Worm (Caenorhabditis elegans) whole organism, mixed stage, embryonic: ENCODE data around the gene vha-8.

ENCODE experiments used
- M03D4.4 ChIP-seq: sonication (generic microtip); optimal IDR thresholded peaks from 2 replicates; lab custom pipeline; 2017; ENCODE audit warnings: mild to moderate bottlenecking, missing genetic modification characterization, missing compliant biosample characterization
- bed-3 ChIP-seq: fragments of 200-800 bp; sonication (Bioruptor generic); optimal IDR thresholded peaks from 3 replicates; lab custom pipeline; 2018; ENCODE audit warnings: mild to moderate bottlenecking, missing genetic modification characterization, moderate library complexity, missing compliant biosample characterization
- blmp-1 ChIP-seq: fragments of 150-350 bp; optimal IDR thresholded peaks from 2 replicates; lab custom pipeline; 2014; ENCODE audit warnings: missing biosample characterization, missing genetic modification characterization
- ceh-43 ChIP-seq: fragments of 200-800 bp; sonication (Bioruptor generic); optimal IDR thresholded peaks from 2 replicates; lab custom pipeline; 2018; ENCODE audit warnings: mild to moderate bottlenecking, missing genetic modification characterization, moderate library complexity, missing compliant biosample characterization
- ceh-83 ChIP-seq: fragments of 200-800 bp; sonication (Bioruptor generic); optimal IDR thresholded peaks from 2 replicates; lab custom pipeline; 2018; ENCODE audit warnings: mild to moderate bottlenecking, missing genetic modification characterization, missing compliant biosample characterization
- ces-1 ChIP-seq: fragments of 150-350 bp; optimal IDR thresholded peaks from 2 replicates; lab custom pipeline; 2014; ENCODE audit warnings: missing biosample characterization, missing genetic modification reagents, missing genetic modification characterization
- cnd-1 ChIP-seq: fragments of 200-800 bp; sonication (Bioruptor generic); optimal IDR thresholded peaks from 2 replicates; lab custom pipeline; 2018; ENCODE audit warnings: mild to moderate bottlenecking, missing genetic modification characterization, missing compliant biosample characterization
- elt-3 ChIP-seq: fragments of 150-350 bp; optimal IDR thresholded peaks from 2 replicates; lab custom pipeline; 2014; ENCODE audit warnings: missing biosample characterization, missing genetic modification characterization
- flh-1 ChIP-seq: fragments of 200-800 bp; sonication (Bioruptor generic); optimal IDR thresholded peaks from 2 replicates; lab custom pipeline; 2018; ENCODE audit warnings: mild to moderate bottlenecking, missing genetic modification characterization, moderate library complexity, missing compliant biosample characterization
- ham-2 ChIP-seq: fragments of 200-800 bp; sonication (Bioruptor generic); optimal IDR thresholded peaks from 2 replicates; lab custom pipeline; 2018; ENCODE audit warnings: mild to moderate bottlenecking, missing genetic modification characterization, missing compliant biosample characterization
- hlh-1 ChIP-seq: fragments of 150-350 bp; optimal IDR thresholded peaks from 2 replicates; lab custom pipeline; 2014; ENCODE audit warnings: missing biosample characterization, missing genetic modification reagents, missing genetic modification characterization
- lin-13 ChIP-seq: fragments of 150-350 bp; optimal IDR thresholded peaks from 2 replicates; lab custom pipeline; 2014; ENCODE audit warnings: missing biosample characterization, missing genetic modification characterization
- lsy-2 ChIP-seq: fragments of 150-350 bp; optimal IDR thresholded peaks from 2 replicates; lab custom pipeline; 2014; ENCODE audit warnings: missing biosample characterization, missing genetic modification characterization
- mab-5 ChIP-seq: fragments of 150-350 bp; optimal IDR thresholded peaks from 2 replicates; lab custom pipeline; 2014; ENCODE audit warnings: missing biosample characterization, missing genetic modification characterization
- mep-1 ChIP-seq: fragments of 150-350 bp; optimal IDR thresholded peaks from 2 replicates; lab custom pipeline; 2017; ENCODE audit warnings: missing biosample characterization, missing genetic modification reagents, missing genetic modification characterization, inconsistent platforms
- nhr-12 ChIP-seq: fragments of 150-350 bp; optimal IDR thresholded peaks from 2 replicates; lab custom pipeline; 2014; ENCODE audit warnings: missing biosample characterization, missing genetic modification characterization
- nhr-2 ChIP-seq: fragments of 150-350 bp; optimal IDR thresholded peaks from 2 replicates; lab custom pipeline; 2014; ENCODE audit warnings: missing biosample characterization, missing genetic modification characterization
- nhr-237 ChIP-seq: fragments of 150-350 bp; optimal IDR thresholded peaks from 2 replicates; lab custom pipeline; 2014; ENCODE audit warnings: missing biosample characterization, missing genetic modification characterization
- nhr-28 ChIP-seq: fragments of 150-350 bp; optimal IDR thresholded peaks from 2 replicates; lab custom pipeline; 2014; ENCODE audit warnings: missing biosample characterization, missing genetic modification characterization
- nhr-76 ChIP-seq: sonication (generic microtip); optimal IDR thresholded peaks from 2 replicates; lab custom pipeline; 2017; ENCODE audit warnings: missing biosample characterization, missing genetic modification characterization
- pha-4 ChIP-seq: fragments of 150-350 bp; optimal IDR thresholded peaks from 2 replicates; lab custom pipeline; 2018; ENCODE audit warnings: missing biosample characterization, missing genetic modification reagents, missing genetic modification characterization
- sem-2 ChIP-seq: fragments of 200-800 bp; sonication (Bioruptor generic); optimal IDR thresholded peaks from 2 replicates; lab custom pipeline; 2018; ENCODE audit warnings: mild to moderate bottlenecking, missing genetic modification characterization, missing compliant biosample characterization
- sptf-1 ChIP-seq: sonication (generic microtip); optimal IDR thresholded peaks from 2 replicates; lab custom pipeline; 2017; ENCODE audit warnings: mild to moderate bottlenecking, missing genetic modification characterization, moderate library complexity, missing compliant biosample characterization
- tbx-8 ChIP-seq: fragments of 200-800 bp; sonication (Bioruptor generic); optimal IDR thresholded peaks from 2 replicates; lab custom pipeline; 2018; ENCODE audit warnings: mild to moderate bottlenecking, missing genetic modification characterization, moderate library complexity, missing compliant biosample characterization
- unc-120 ChIP-seq: sonication (generic microtip); optimal IDR thresholded peaks from 2 replicates; lab custom pipeline; 2017; ENCODE audit warnings: missing genetic modification characterization, missing compliant biosample characterization; ENCODE audit not compliant: poor library complexity, severe bottlenecking
- unc-62 ChIP-seq: fragments of 150-350 bp; optimal IDR thresholded peaks from 2 replicates; lab custom pipeline; 2014; ENCODE audit warnings: missing biosample characterization, missing genetic modification reagents, missing genetic modification characterization
- zip-8 ChIP-seq: fragments of 150-350 bp; optimal IDR thresholded peaks from 2 replicates; lab custom pipeline; 2014; ENCODE audit warnings: missing biosample characterization, missing genetic modification characterization

vha-8 gene

ce11 chrIV:6836769-6837168, 45.9 kb downstream of the vha-8 start:
- TF ChIP-seq flh-1 (GFP tag; lab: Kevin White, UChicago) (no peak), zip-8 (tag; lab: Kevin White, UChicago) (no peak), ces-1 (GFP tag; lab: Kevin White, UChicago) (no peak), nhr-2 (tag; lab: Kevin White, UChicago) (no peak), sptf-1 (tag; lab: Kevin White, UChicago) (no peak), bed-3 (GFP tag; lab: Kevin White, UChicago) (no peak), mab-5 (tag; lab: Kevin White, UChicago) (no peak), ceh-83 (GFP tag; lab: Kevin White, UChicago) (no peak), cnd-1 (tag; lab: Kevin White, UChicago) (no peak), pha-4 (tag; lab: Kevin White, UChicago) (no peak)

- TF ChIP-seq nhr-237 (tag; lab: Kevin White, UChicago): peak; percentile 55
- no peak for TF ChIP-seq elt-3 (tag; lab: Kevin White, UChicago)
- TF ChIP-seq ceh-43: no peak
- TF ChIP-seq hlh-1: peak; percentile 22
- peak; percentile 89 for TF ChIP-seq unc-120
- TF ChIP-seq unc-62 (GFP tag; lab: Kevin White, UChicago): peak; percentile 77
- TF ChIP-seq ces-1 (GFP tag; lab: Kevin White, UChicago): peak; percentile 76
- peak; percentile 24 for TF ChIP-seq mep-1
Observed at ce11 chrIV:6839091-6839522, 48.2 kb downstream of the vha-8 start.

ce11 chrIV:6841562-6842282, 50.8 kb downstream of the vha-8 start:
- no peak for TF ChIP-seq mab-5 (tag; lab: Kevin White, UChicago)
- no peak for TF ChIP-seq lin-13 (tag; lab: Kevin White, UChicago)
- TF ChIP-seq ceh-83 (GFP tag; lab: Kevin White, UChicago): no peak
- no peak for TF ChIP-seq ceh-43
- TF ChIP-seq lsy-2 (tag; lab: Kevin White, UChicago): no peak
- no peak for TF ChIP-seq nhr-28 (tag; lab: Kevin White, UChicago)
- no peak for TF ChIP-seq nhr-2 (tag; lab: Kevin White, UChicago)
- no peak for TF ChIP-seq hlh-1
- TF ChIP-seq mep-1: no peak
- TF ChIP-seq sem-2 (GFP tag; lab: Kevin White, UChicago): no peak
- no peak for TF ChIP-seq blmp-1 (tag; lab: Kevin White, UChicago)
- TF ChIP-seq M03D4.4 (tag; lab: Kevin White, UChicago): no peak
- no peak for TF ChIP-seq nhr-76 (tag; lab: Kevin White, UChicago)
- no peak for TF ChIP-seq pha-4 (tag; lab: Kevin White, UChicago)
- TF ChIP-seq nhr-12: no peak
- no peak for TF ChIP-seq ces-1 (GFP tag; lab: Kevin White, UChicago)
- no peak for TF ChIP-seq ham-2 (GFP tag; lab: Kevin White, UChicago)
- TF ChIP-seq zip-8 (tag; lab: Kevin White, UChicago): no peak
- no peak for TF ChIP-seq tbx-8 (GFP tag; lab: Kevin White, UChicago)
